Worm (Caenorhabditis elegans): ENCODE measurements around the gene W02H5.2.

W02H5.2 gene

ce11 chrV:2639035-2639434 is at the start of gene W02H5.2:
Gene W02H5.2, plus strand, starts transcription at chrV:2639335.
- TF ChIP-seq ama-1 (optimal IDR thresholded peaks at IDR 0.05) (no peak), rnt-1 (tag; optimal IDR thresholded peaks at IDR 0.05) (no peak), ztf-16 (tag; optimal IDR thresholded peaks at IDR 0.05) (no peak), fax-1 (tag; optimal IDR thresholded peaks at IDR 0.05) (no peak), unc-86 (tag; optimal IDR thresholded peaks at IDR 0.05) (no peak), C38D4.7 (GFP tag; optimal IDR thresholded peaks at IDR 0.05) (no peak), pha-2 (tag; optimal IDR thresholded peaks at IDR 0.05) (no peak), madf-2 (tag; optimal IDR thresholded peaks at IDR 0.05) (no peak), tbx-2 (tag; optimal IDR thresholded peaks at IDR 0.05) (no peak), ets-4 (tag; optimal IDR thresholded peaks at IDR 0.05) (no peak), mec-3 (tag; optimal IDR thresholded peaks at IDR 0.05; ENCODE audit: borderline replicate concordance) (no peak), odd-2 (tag; optimal IDR thresholded peaks at IDR 0.05) (no peak), syd-9 (tag; optimal IDR thresholded peaks at IDR 0.05) (no peak), pha-4 (tag; optimal IDR thresholded peaks at IDR 0.05) (no peak), lim-6 (tag; optimal IDR thresholded peaks at IDR 0.05) (no peak), hlh-6 (tag; optimal IDR thresholded peaks at IDR 0.05) (no peak), lin-11 (tag; optimal IDR thresholded peaks at IDR 0.05) (no peak), npax-4 (tag; optimal IDR thresholded peaks at IDR 0.05) (no peak), nfya-1 (tag; optimal IDR thresholded peaks at IDR 0.05) (no peak), ceh-45 (GFP tag; IDR thresholded peaks at IDR 0.05) (no peak)

DNA sequence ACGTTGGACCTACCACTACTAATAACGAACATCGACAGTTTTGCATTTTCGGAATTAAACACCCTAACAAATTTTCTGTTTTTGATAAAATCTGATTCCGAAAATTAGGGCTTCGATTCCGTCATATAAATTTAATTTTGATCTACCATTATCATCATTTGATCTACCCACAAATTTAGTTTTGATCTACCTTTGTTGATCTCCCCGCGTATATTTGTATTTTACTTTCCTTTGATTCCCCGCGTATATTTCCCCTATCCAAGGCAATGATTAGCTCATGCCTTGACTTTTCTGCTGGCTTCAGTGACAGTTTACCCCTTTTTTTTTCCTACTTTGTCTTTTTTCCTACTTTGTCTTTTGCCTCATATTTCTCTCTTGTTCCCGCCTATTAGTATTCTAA is 49.3 kb upstream of the W02H5.2 start:
- TF ChIP-seq Y22D7AL.16 (tag; optimal IDR thresholded peaks at IDR 0.05) (no peak), fkh-10 (GFP tag; optimal IDR thresholded peaks at IDR 0.05) (no peak), pqm-1 (tag; optimal IDR thresholded peaks at IDR 0.05) (no peak), pat-9 (tag; optimal IDR thresholded peaks at IDR 0.05) (no peak), fkh-6 (tag; optimal IDR thresholded peaks at IDR 0.05) (no peak), ama-1 (optimal IDR thresholded peaks at IDR 0.05) (no peak), syd-9 (tag; optimal IDR thresholded peaks at IDR 0.05) (no peak), gmeb-2 (tag; optimal IDR thresholded peaks at IDR 0.05) (no peak), ceh-45 (GFP tag; IDR thresholded peaks at IDR 0.05) (no peak), C38D4.7 (GFP tag; optimal IDR thresholded peaks at IDR 0.05) (no peak), odd-2 (tag; optimal IDR thresholded peaks at IDR 0.05) (no peak), hlh-13 (GFP tag; optimal IDR thresholded peaks at IDR 0.05) (no peak), ceh-48 (tag; optimal IDR thresholded peaks at IDR 0.05) (no peak), ceh-9 (tag; optimal IDR thresholded peaks at IDR 0.05) (no peak)

DNA sequence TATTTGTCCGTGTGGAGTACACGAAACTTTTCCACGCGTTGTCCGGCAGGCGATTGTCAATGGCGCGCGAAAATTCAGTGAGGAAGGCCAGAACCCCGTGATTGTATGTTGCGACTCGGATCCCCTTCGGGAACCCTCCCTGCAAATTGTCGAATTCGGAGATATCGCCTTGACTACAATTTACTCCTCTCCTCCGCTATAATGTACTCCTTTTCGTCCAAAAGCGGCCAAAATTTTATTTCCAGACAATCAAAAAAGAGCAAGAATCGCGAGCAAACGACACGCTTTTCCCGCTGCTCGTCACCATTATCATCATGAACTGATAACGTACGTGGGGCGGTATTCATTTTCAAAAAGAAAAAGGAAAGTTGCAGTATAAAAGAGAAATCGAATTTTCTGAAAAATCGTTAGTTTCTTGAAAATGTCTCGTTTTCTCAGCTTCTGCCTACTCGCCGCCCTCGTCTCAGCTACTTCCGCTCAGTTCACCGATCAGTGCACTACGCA is 46.9 kb upstream of the W02H5.2 start, which contains the start of gene irg-3:
irg-3 (plus strand) TSS at position 419 of the 504 bp plus-strand sequence.
- no peak for TF ChIP-seq lim-6 (tag; optimal IDR thresholded peaks at IDR 0.05)
- no peak for TF ChIP-seq C38D4.7 (GFP tag; optimal IDR thresholded peaks at IDR 0.05)
- no peak for TF ChIP-seq eyg-1 (tag; optimal IDR thresholded peaks at IDR 0.05)
- TF ChIP-seq pros-1 (tag; optimal IDR thresholded peaks at IDR 0.05): no peak
- TF ChIP-seq K09A11.1 (tag; optimal IDR thresholded peaks at IDR 0.05; ENCODE audit: insufficient read depth): no peak
- no peak for TF ChIP-seq odd-2 (tag; optimal IDR thresholded peaks at IDR 0.05)
- TF ChIP-seq pat-9 (tag; optimal IDR thresholded peaks at IDR 0.05): no peak
- no peak for TF ChIP-seq unc-3 (GFP tag; conservative IDR thresholded peaks at IDR 0.05)
- TF ChIP-seq unc-3 (tag; optimal IDR thresholded peaks at IDR 0.05): no peak
- TF ChIP-seq ceh-22 (tag; optimal IDR thresholded peaks at IDR 0.05): no peak
- no peak for TF ChIP-seq pha-4 (tag; optimal IDR thresholded peaks at IDR 0.05)
- TF ChIP-seq fax-1 (tag; optimal IDR thresholded peaks at IDR 0.05): no peak
- no peak for TF ChIP-seq unc-55 (GFP tag; optimal IDR thresholded peaks at IDR 0.05)
- TF ChIP-seq ttx-3 (tag; optimal IDR thresholded peaks at IDR 0.05): no peak

DNA sequence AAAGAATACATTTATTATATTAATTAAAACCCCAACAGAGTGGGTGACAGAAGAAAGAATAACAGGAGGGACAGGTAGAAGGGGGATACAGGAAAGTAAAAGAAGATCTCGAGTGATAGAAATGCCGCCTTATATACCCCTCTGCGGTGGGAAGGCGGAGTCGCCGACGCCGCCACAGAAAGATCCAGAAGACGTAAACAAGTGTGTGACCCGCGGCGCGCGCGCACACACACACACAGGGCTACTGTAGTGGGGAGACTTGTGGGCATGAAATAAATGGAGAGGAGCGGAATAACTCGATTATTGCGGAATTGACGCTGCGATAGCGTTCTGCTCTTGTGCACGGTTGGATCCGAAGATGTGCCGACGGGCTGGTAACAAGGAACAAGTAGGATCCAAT is 43.4 kb upstream of the W02H5.2 start:
- TF ChIP-seq pat-9 (tag; optimal IDR thresholded peaks at IDR 0.05) (no peak), pqm-1 (tag; optimal IDR thresholded peaks at IDR 0.05) (no peak), ref-2 (tag; optimal IDR thresholded peaks at IDR 0.05) (peak; percentile 16), nhr-232 (tag; optimal IDR thresholded peaks at IDR 0.05) (no peak), pha-2 (tag; optimal IDR thresholded peaks at IDR 0.05) (no peak)
